Fruit fly (Drosophila melanogaster): ENCODE results near the gene CG43336.

The CG43336 gene

DNA sequence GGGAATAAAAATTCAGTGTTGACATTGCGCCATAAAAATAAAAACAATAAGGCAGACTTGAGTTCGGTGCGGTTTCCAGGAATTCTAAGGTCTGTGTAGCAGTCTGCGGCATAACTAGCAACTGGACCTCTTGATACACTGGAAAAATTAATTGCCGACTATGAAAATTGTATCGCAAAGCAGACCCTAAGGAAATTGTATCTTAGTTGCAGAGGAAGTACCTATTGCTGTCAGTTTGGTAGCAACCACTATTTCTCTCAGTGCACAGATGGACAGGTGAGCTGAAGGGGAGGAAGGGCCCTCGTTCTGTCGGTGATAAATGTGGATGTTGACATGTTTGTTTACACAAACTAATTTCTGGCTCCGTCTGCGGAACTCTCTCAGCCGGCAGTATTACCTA lies 7.8 kb downstream of the CG43336 start (continued):
- 0 out of 2 replicates have a peak, but pooled peaks have one; percentile 21 for TF ChIP-seq dati (GFP tag; IDR thresholded peaks at IDR 0.05)
- TF ChIP-seq CG17361 (GFP tag; IDR thresholded peaks at IDR 0.05), result peak; percentile 63
- peak; percentile 28 for TF ChIP-seq maf-S (GFP tag; optimal IDR thresholded peaks at IDR 0.05)
- no peak for TF ChIP-seq Ada2b (GFP tag; IDR thresholded peaks at IDR 0.05)
- no peak for TF ChIP-seq Hmx (GFP tag; optimal IDR thresholded peaks at IDR 0.05)
- peak; percentile 62 for TF ChIP-seq CG10959 (GFP tag; IDR thresholded peaks at IDR 0.05)
- TF ChIP-seq zf30C (GFP tag; optimal IDR thresholded peaks at IDR 0.05), result peak; percentile 79
- no peak for TF ChIP-seq CoRest (tag; optimal IDR thresholded peaks at IDR 0.05)
- TF ChIP-seq CG6813 (GFP tag; optimal IDR thresholded peaks at IDR 0.05), result no peak
- TF ChIP-seq chinmo (GFP tag; IDR thresholded peaks at IDR 0.05; ENCODE audit: partially characterized antibody), result no peak
- peak; percentile 49; the same call in 1 of the 2 replicates for TF ChIP-seq sim (GFP tag; IDR thresholded peaks at IDR 0.05)
- no peak for TF ChIP-seq CG8281 (tag; optimal IDR thresholded peaks at IDR 0.05)
- TF ChIP-seq Dad (GFP tag; optimal IDR thresholded peaks at IDR 0.05), result no peak
- TF ChIP-seq row (GFP tag; IDR thresholded peaks at IDR 0.05), result peak; percentile 51; the same call in 2 of the 3 replicates
- TF ChIP-seq Nf-YA (GFP tag; IDR thresholded peaks at IDR 0.05), result no peak
- TF ChIP-seq CG3995 (GFP tag; optimal IDR thresholded peaks at IDR 0.05), result no peak
- TF ChIP-seq CG14965 (GFP tag; optimal IDR thresholded peaks at IDR 0.05; ENCODE audit: borderline replicate concordance), result no peak
- no peak for TF ChIP-seq al (GFP tag; IDR thresholded peaks at IDR 0.05)
- peak; percentile 78 for TF ChIP-seq Xrp1 (GFP tag; IDR thresholded peaks at IDR 0.05)
- peak; percentile 21 for TF ChIP-seq Med (GFP tag)
- TF ChIP-seq fd102C (GFP tag; optimal IDR thresholded peaks at IDR 0.05), result peak; percentile 82
- TF ChIP-seq CG13424 (tag; optimal IDR thresholded peaks at IDR 0.05), result no peak
- peak; percentile 77 for TF ChIP-seq CG4404 (GFP tag; IDR thresholded peaks at IDR 0.05)
- no peak for TF ChIP-seq Mes4 (GFP tag; optimal IDR thresholded peaks at IDR 0.05)
- no peak for TF ChIP-seq CG10543 (GFP tag; optimal IDR thresholded peaks at IDR 0.05)
- no peak for TF ChIP-seq CG18011 (GFP tag; optimal IDR thresholded peaks at IDR 0.05)
- no peak for TF ChIP-seq bbx (GFP tag; IDR thresholded peaks at IDR 0.05; ENCODE audit: partially characterized antibody)
- no peak for TF ChIP-seq CG8944 (GFP tag; optimal IDR thresholded peaks at IDR 0.05)
- no peak for TF ChIP-seq Atf3 (GFP tag; optimal IDR thresholded peaks at IDR 0.05)
- TF ChIP-seq CG34224 (GFP tag; IDR thresholded peaks at IDR 0.05; ENCODE audit: partially characterized antibody), result no peak
- TF ChIP-seq CkIIα-i1 (GFP tag; IDR thresholded peaks at IDR 0.05), result no peak
- no peak for TF ChIP-seq Sox102F (GFP tag; optimal IDR thresholded peaks at IDR 0.05)
- TF ChIP-seq CG11560 (tag; IDR thresholded peaks at IDR 0.05), result no peak
- TF ChIP-seq gcm2 (GFP tag; optimal IDR thresholded peaks at IDR 0.05), result no peak
- TF ChIP-seq Mrtf (GFP tag; IDR thresholded peaks at IDR 0.05), result no peak
- peak; percentile 44 for TF ChIP-seq slp2 (GFP tag; optimal IDR thresholded peaks at IDR 0.05)
- TF ChIP-seq p53 (GFP tag; optimal IDR thresholded peaks at IDR 0.05), result peak; percentile 37
- no peak for TF ChIP-seq grau (tag; optimal IDR thresholded peaks at IDR 0.05)
- TF ChIP-seq CG17385 (GFP tag; optimal IDR thresholded peaks at IDR 0.05), result no peak
- no peak for TF ChIP-seq Usf (GFP tag; optimal IDR thresholded peaks at IDR 0.05)
- TF ChIP-seq hbn (GFP tag; IDR thresholded peaks at IDR 0.05; ENCODE audit: partially characterized antibody), result no peak
- no peak for TF ChIP-seq ind (GFP tag; optimal IDR thresholded peaks at IDR 0.05)
- TF ChIP-seq HLHmδ (GFP tag; optimal IDR thresholded peaks at IDR 0.05), result no peak
- TF ChIP-seq Kr (GFP tag; optimal IDR thresholded peaks at IDR 0.05), result no peak
- no peak for TF ChIP-seq lbe (GFP tag; optimal IDR thresholded peaks at IDR 0.05)
- no peak for TF ChIP-seq Side (GFP tag; optimal IDR thresholded peaks at IDR 0.05)
- no peak for TF ChIP-seq jing (GFP tag; optimal IDR thresholded peaks at IDR 0.05)
- TF ChIP-seq CG4328 (GFP tag; optimal IDR thresholded peaks at IDR 0.05), result no peak
- TF ChIP-seq Eip74EF (GFP tag; optimal IDR thresholded peaks at IDR 0.05), result no peak
- no peak for TF ChIP-seq NC2α (GFP tag; optimal IDR thresholded peaks at IDR 0.05)
- TF ChIP-seq ranshi (GFP tag; IDR thresholded peaks at IDR 0.05), result peak; percentile 47; the same call in 1 of the 2 replicates
